Worm (Caenorhabditis elegans) whole organism, L1 larva: ENCODE data around the gene spds-1.

ENCODE experiments used
- aha-1 ChIP-seq: fragments of 150-350 bp; optimal IDR thresholded peaks from 2 replicates; lab custom pipeline; 2014; ENCODE audit warnings: missing biosample characterization, missing genetic modification characterization
- ama-1 ChIP-seq: fragments of 150-350 bp; optimal IDR thresholded peaks from 2 replicates; lab custom pipeline; 2014
- blmp-1 ChIP-seq: fragments of 150-350 bp; optimal IDR thresholded peaks from 2 replicates; lab custom pipeline; 2014; ENCODE audit warnings: missing biosample characterization, missing genetic modification characterization
- dpl-1 ChIP-seq, 3 experiments: fragments of 150-350 bp in 2 of 3; sonication (generic microtip) in 1 of 3; optimal IDR thresholded peaks; 2 replicates each; lab custom pipeline; 2014 to 2017; ENCODE audit warnings: missing biosample characterization in 3 of 3, missing genetic modification characterization in 3 of 3, missing genetic modification reagents in 3 of 3
- fkh-8 ChIP-seq: sonication (generic microtip); optimal IDR thresholded peaks from 2 replicates; lab custom pipeline; 2016; ENCODE audit warnings: mild to moderate bottlenecking, missing genetic modification characterization, missing compliant biosample characterization
- pqm-1 ChIP-seq: sonication (generic microtip); optimal IDR thresholded peaks from 3 replicates; lab custom pipeline; 2017; ENCODE audit warnings: missing biosample characterization, missing genetic modification characterization
- xbp-1 ChIP-seq: sonication (generic microtip); optimal IDR thresholded peaks from 2 replicates; lab custom pipeline; 2016; ENCODE audit warnings: missing genetic modification characterization, missing compliant biosample characterization

ce11 chrII:12824463-12824862 lies 17.8 kb downstream of the spds-1 start:
- no peak for TF ChIP-seq aha-1
- no peak for TF ChIP-seq dpl-1 (GFP tag; optimal IDR thresholded peaks at IDR 0.05; lab: Kevin White, UChicago)
- no peak for TF ChIP-seq ama-1 (lab: Kevin White, UChicago)
- TF ChIP-seq xbp-1 (tag; lab: Kevin White, UChicago), result no peak
- no peak for TF ChIP-seq fkh-8 (tag; lab: Kevin White, UChicago)
- no peak for TF ChIP-seq pqm-1 (tag; lab: Kevin White, UChicago)
- TF ChIP-seq blmp-1, result no peak
